Fruit fly (Drosophila melanogaster) whole organism, embryonic: ENCODE results near the gene Irc.
A peak's percentile ranks its signal among the peaks of the same experiment; 100 is the strongest.

ENCODE experiments used
- Abd-B ChIP-seq: fragments of 200-800 bp; sonication (Bioruptor generic); optimal IDR thresholded peaks from 2 replicates; lab custom pipeline; 2018; ENCODE audit warnings: missing biosample characterization, mild to moderate bottlenecking, missing genetic modification characterization, moderate library complexity
- Ada2b ChIP-seq: fragments of 200-800 bp; sonication (Bioruptor generic); IDR thresholded peaks from 2 replicates; pipeline ENCODE4 v1.3.6; 2022; ENCODE audit warnings: missing biosample characterization, missing genetic modification characterization
- Aef1 ChIP-seq: fragments of 200-800 bp; sonication (Bioruptor generic); IDR thresholded peaks from 3 replicates; pipeline ENCODE4 v1.3.6; 2022; ENCODE audit warnings: missing biosample characterization, missing genetic modification characterization
- Bgb ChIP-seq: fragments of 200-800 bp; sonication (Bioruptor generic); IDR thresholded peaks from 2 replicates; pipeline ENCODE4 v1.3.6; 2022; ENCODE audit warnings: missing biosample characterization, missing genetic modification characterization; ENCODE audit not compliant: partially characterized antibody
- CG11247 ChIP-seq: fragments of 200-800 bp; sonication (Bioruptor generic); IDR thresholded peaks from 2 replicates; pipeline ENCODE4 v1.3.6; 2022; ENCODE audit warnings: missing biosample characterization, missing genetic modification characterization
- CG12769 ChIP-seq: fragments of 200-800 bp; sonication (Bioruptor generic); optimal IDR thresholded peaks from 2 replicates; lab custom pipeline; 2019; ENCODE audit warnings: missing biosample characterization, mild to moderate bottlenecking, missing genetic modification characterization, moderate library complexity
- CG13624 ChIP-seq: fragments of 200-800 bp; sonication (Bioruptor generic); optimal IDR thresholded peaks from 2 replicates; lab custom pipeline; 2016; ENCODE audit warnings: missing biosample characterization, missing genetic modification characterization
- CG14860 ChIP-seq: fragments of 200-800 bp; sonication (Bioruptor generic); IDR thresholded peaks from 3 replicates; pipeline ENCODE4 v1.3.6; 2022; ENCODE audit warnings: missing biosample characterization, missing genetic modification characterization; ENCODE audit not compliant: partially characterized antibody
- CG14965 ChIP-seq: fragments of 200-800 bp; sonication (Bioruptor generic); optimal IDR thresholded peaks from 2 replicates; lab custom pipeline; 2016; ENCODE audit warnings: missing biosample characterization, missing genetic modification characterization, borderline replicate concordance
- CG16813 ChIP-seq: fragments of 200-800 bp; sonication (Bioruptor generic); IDR thresholded peaks from 3 replicates; pipeline ENCODE4 v1.3.6; 2022; ENCODE audit warnings: missing biosample characterization, missing genetic modification characterization; ENCODE audit not compliant: partially characterized antibody
- CG17829 ChIP-seq: fragments of 200-800 bp; optimal IDR thresholded peaks from 2 replicates; lab custom pipeline; 2019; ENCODE audit warnings: missing biosample characterization, mild to moderate bottlenecking, missing genetic modification characterization, moderate library complexity
- CG18011 ChIP-seq: fragments of 200-800 bp; sonication (Bioruptor generic); optimal IDR thresholded peaks from 2 replicates; lab custom pipeline; 2017; ENCODE audit warnings: missing biosample characterization, missing genetic modification characterization, mild to moderate bottlenecking, moderate library complexity, missing genotype
- CG18764 ChIP-seq: fragments of 200-800 bp; sonication (Bioruptor generic); optimal IDR thresholded peaks from 3 replicates; lab custom pipeline; 2016; ENCODE audit warnings: missing biosample characterization, missing genetic modification characterization
- CG2116 ChIP-seq: fragments of 200-800 bp; sonication (Bioruptor generic); optimal IDR thresholded peaks from 3 replicates; lab custom pipeline; 2018; ENCODE audit warnings: missing biosample characterization, mild to moderate bottlenecking, missing genetic modification characterization
- CG2199 ChIP-seq: fragments of 200-800 bp; sonication (Bioruptor generic); IDR thresholded peaks from 3 replicates; pipeline ENCODE4 v1.3.6; 2022; ENCODE audit warnings: missing biosample characterization, missing genetic modification characterization
- CG3065 ChIP-seq: fragments of 200-800 bp; sonication (Bioruptor generic); optimal IDR thresholded peaks from 2 replicates; lab custom pipeline; 2016; ENCODE audit warnings: missing biosample characterization, missing genetic modification characterization
- CG4617 ChIP-seq: fragments of 200-800 bp; sonication (Bioruptor generic); optimal IDR thresholded peaks from 3 replicates; lab custom pipeline; 2016; ENCODE audit warnings: missing biosample characterization, missing genetic modification characterization, borderline replicate concordance
- CG6791 ChIP-seq: fragments of 200-800 bp; sonication (Bioruptor generic); IDR thresholded peaks from 3 replicates; pipeline ENCODE4 v1.3.6; 2022; ENCODE audit warnings: missing biosample characterization, missing genetic modification characterization; ENCODE audit not compliant: partially characterized antibody
- CG7271 ChIP-seq: fragments of 200-800 bp; sonication (Bioruptor generic); optimal IDR thresholded peaks from 2 replicates; lab custom pipeline; 2018; ENCODE audit warnings: missing biosample characterization, mild to moderate bottlenecking, missing genetic modification characterization, moderate library complexity
- CG9609 ChIP-seq: fragments of 200-800 bp; sonication (Bioruptor generic); optimal IDR thresholded peaks from 3 replicates; lab custom pipeline; 2016; ENCODE audit warnings: missing biosample characterization, missing genetic modification characterization
- Drgx ChIP-seq: fragments of 200-800 bp; sonication (Bioruptor generic); IDR thresholded peaks from 2 replicates; pipeline ENCODE4 v1.3.6; 2022; ENCODE audit warnings: missing biosample characterization, missing genetic modification characterization
- E2f2 ChIP-seq: fragments of 200-800 bp; sonication (Bioruptor generic); IDR thresholded peaks from 2 replicates; pipeline ENCODE4 v1.3.6; 2022; ENCODE audit warnings: missing biosample characterization, missing genetic modification characterization
- Hr51 ChIP-seq, 2 experiments: fragments of 200-800 bp; sonication (Bioruptor generic); optimal IDR thresholded peaks; 2 replicates in 1 of 2; 3 replicates in 1 of 2; lab custom pipeline; 2016 to 2018; ENCODE audit warnings: missing biosample characterization in 2 of 2, missing genetic modification characterization in 2 of 2, mild to moderate bottlenecking in 1 of 2, moderate library complexity in 1 of 2
- MBD-R2 ChIP-seq: fragments of 200-800 bp; sonication (Bioruptor generic); IDR thresholded peaks from 2 replicates; pipeline ENCODE4 v1.3.6; 2022; ENCODE audit warnings: missing biosample characterization, missing genetic modification characterization
- Mad ChIP-seq: fragments of 200-800 bp; sonication (Bioruptor generic); optimal IDR thresholded peaks from 2 replicates; lab custom pipeline; 2016; ENCODE audit warnings: missing biosample characterization, missing genetic modification characterization
- Mes4 ChIP-seq: fragments of 200-800 bp; sonication (Bioruptor generic); optimal IDR thresholded peaks from 2 replicates; lab custom pipeline; 2016; ENCODE audit warnings: missing biosample characterization, missing genetic modification characterization
- NfI ChIP-seq: fragments of 200-800 bp; sonication (Bioruptor generic); optimal IDR thresholded peaks from 3 replicates; lab custom pipeline; 2018; ENCODE audit warnings: missing biosample characterization, mild to moderate bottlenecking, missing genetic modification characterization, moderate library complexity
- Oaz ChIP-seq: fragments of 200-800 bp; sonication (Bioruptor generic); IDR thresholded peaks from 2 replicates; pipeline ENCODE4 v1.3.6; 2022; ENCODE audit warnings: missing biosample characterization, missing genetic modification characterization
- Poxn ChIP-seq: fragments of 200-800 bp; sonication (Bioruptor generic); IDR thresholded peaks from 2 replicates; pipeline ENCODE4 v1.3.6; 2022; ENCODE audit warnings: missing biosample characterization, missing genetic modification characterization
- Sox100B ChIP-seq: fragments of 200-800 bp; sonication (Bioruptor generic); optimal IDR thresholded peaks from 3 replicates; lab custom pipeline; 2018; ENCODE audit warnings: missing biosample characterization, mild to moderate bottlenecking, missing genetic modification characterization
- Taf1 ChIP-seq: fragments of 200-800 bp; sonication (Bioruptor generic); IDR thresholded peaks from 2 replicates; pipeline ENCODE4 v1.3.6; 2022; ENCODE audit warnings: missing biosample characterization, missing genetic modification characterization
- bbx ChIP-seq: fragments of 200-800 bp; sonication (Bioruptor generic); IDR thresholded peaks from 2 replicates; pipeline ENCODE4 v1.3.6; 2022; ENCODE audit warnings: missing biosample characterization, missing genetic modification characterization; ENCODE audit not compliant: partially characterized antibody
- danr ChIP-seq: fragments of 200-800 bp; sonication (Bioruptor generic); IDR thresholded peaks from 2 replicates; pipeline ENCODE4 v1.3.6; 2022; ENCODE audit warnings: missing biosample characterization, missing genetic modification characterization
- dati ChIP-seq: fragments of 200-800 bp; sonication (Bioruptor generic); IDR thresholded peaks from 2 replicates; pipeline ENCODE4 v1.3.6; 2022; ENCODE audit warnings: missing biosample characterization, missing genetic modification characterization
- exex ChIP-seq: fragments of 200-800 bp; sonication (Bioruptor generic); optimal IDR thresholded peaks from 4 replicates; lab custom pipeline; 2018; ENCODE audit warnings: missing biosample characterization, mild to moderate bottlenecking, missing genetic modification characterization, moderate library complexity
- inv ChIP-seq: fragments of 200-800 bp; sonication (Bioruptor generic); IDR thresholded peaks from 2 replicates; pipeline ENCODE4 v1.3.6; 2022; ENCODE audit warnings: missing biosample characterization, missing genetic modification characterization; ENCODE audit not compliant: partially characterized antibody
- lmd ChIP-seq: fragments of 200-800 bp; sonication (Bioruptor generic); IDR thresholded peaks from 2 replicates; pipeline ENCODE4 v1.3.6; 2022; ENCODE audit warnings: missing biosample characterization, missing genetic modification characterization
- lola ChIP-seq, 3 experiments: fragments of >200 bp in 2 of 3; fragments of 200-800 bp in 1 of 3; sonication (Bioruptor generic) in 1 of 3; optimal IDR thresholded peaks; 2 replicates each; lab custom pipeline; 2017 to 2019; ENCODE audit warnings: missing biosample characterization in 3 of 3, missing genetic modification characterization in 3 of 3, mild to moderate bottlenecking in 1 of 3, moderate library complexity in 1 of 3
- lov ChIP-seq, 2 experiments: fragments of 200-800 bp in 1 of 2; fragments of >200 bp in 1 of 2; sonication (Bioruptor generic) in 1 of 2; IDR thresholded peaks in 1 of 2; optimal IDR thresholded peaks in 1 of 2; 2 replicates in 1 of 2; 3 replicates in 1 of 2; pipeline versions ENCODE4 v1.3.6 to Lab custom; 2017 to 2022; ENCODE audit warnings: missing biosample characterization in 1 of 2, missing genetic modification characterization in 1 of 2
- luna ChIP-seq: fragments of 200-800 bp; sonication (Bioruptor generic); optimal IDR thresholded peaks from 2 replicates; lab custom pipeline; 2016; ENCODE audit warnings: missing biosample characterization, missing genetic modification characterization
- mld ChIP-seq: fragments of 200-800 bp; sonication (Bioruptor generic); IDR thresholded peaks from 3 replicates; pipeline ENCODE4 v1.3.6; 2022; ENCODE audit warnings: missing biosample characterization, missing genetic modification characterization; ENCODE audit not compliant: partially characterized antibody
- pan ChIP-seq, 4 experiments: fragments of >200 bp in 3 of 4; fragments of 200-800 bp in 1 of 4; sonication (Bioruptor generic) in 1 of 4; optimal IDR thresholded peaks in 3 of 4; IDR thresholded peaks in 1 of 4; 2 replicates each; pipeline versions ENCODE4 v1.3.6 to Lab custom; 2017 to 2022; ENCODE audit warnings: missing biosample characterization in 2 of 4, missing genetic modification characterization in 2 of 4, mixed read lengths in 1 of 4
- shn ChIP-seq: fragments of 200-800 bp; sonication (Bioruptor generic); optimal IDR thresholded peaks from 3 replicates; lab custom pipeline; 2016; ENCODE audit warnings: missing biosample characterization, missing genetic modification characterization
- sim ChIP-seq: fragments of 200-800 bp; sonication (Bioruptor generic); IDR thresholded peaks from 2 replicates; pipeline ENCODE4 v1.3.6; 2022; ENCODE audit warnings: missing biosample characterization, missing genetic modification characterization
- sqz ChIP-seq: fragments of 200-800 bp; sonication (Bioruptor generic); optimal IDR thresholded peaks from 3 replicates; lab custom pipeline; 2018; ENCODE audit warnings: missing biosample characterization, mild to moderate bottlenecking, missing genetic modification characterization
- ssp ChIP-seq: fragments of 200-800 bp; sonication (Bioruptor generic); IDR thresholded peaks from 2 replicates; pipeline ENCODE4 v1.3.6; 2022; ENCODE audit warnings: missing biosample characterization, missing genetic modification characterization

The Irc gene

DNA sequence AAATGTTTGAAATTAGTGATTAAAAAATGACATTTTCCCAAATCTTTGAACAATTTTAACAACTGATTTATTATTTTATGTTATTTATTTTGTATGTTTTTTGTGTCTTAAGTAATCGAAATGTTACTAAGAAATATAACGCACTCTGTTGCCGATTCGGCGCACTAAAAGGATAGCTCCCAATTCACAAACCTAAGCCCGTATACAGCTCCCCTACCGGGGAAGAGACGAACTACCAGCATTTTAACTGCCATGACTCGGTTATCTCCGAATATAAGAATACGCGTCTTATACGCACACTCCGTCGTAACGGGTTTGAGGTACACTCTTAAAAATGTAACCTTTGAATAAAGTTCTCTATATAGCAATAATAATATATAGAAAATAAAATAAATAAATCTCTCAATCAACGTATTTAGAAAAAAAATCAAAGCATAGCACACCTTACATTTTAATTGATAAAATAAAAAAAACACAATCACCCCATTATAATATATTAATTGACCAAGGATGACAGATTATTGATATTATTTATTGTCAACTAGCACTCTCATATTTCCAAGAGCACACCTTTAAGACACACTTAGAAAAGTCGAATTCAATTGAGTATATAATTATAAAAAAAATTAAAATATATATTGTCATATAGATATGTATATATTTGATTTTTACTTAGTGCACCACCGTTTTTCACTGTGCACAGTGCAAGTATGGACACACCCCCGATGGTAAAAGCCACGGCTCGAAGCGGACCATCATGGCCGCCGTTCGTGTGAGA lies 44.7 kb upstream of the Irc start (continued):
- TF ChIP-seq CG16813 (GFP tag; lab: Robert Waterston, UW) (no peak), CG6791 (GFP tag; lab: Robert Waterston, UW) (no peak), CG3065 (GFP tag; lab: Kevin White, UChicago) (peak; percentile 42), Mad (GFP tag; lab: Kevin White, UChicago) (no peak), inv (no peak), Ada2b (GFP tag; lab: Robert Waterston, UW) (peak; percentile 51), Aef1 (GFP tag; lab: Robert Waterston, UW) (peak; percentile 26; the same call in 2 of the 3 replicates), Drgx (GFP tag; lab: Robert Waterston, UW) (0 out of 2 replicates have a peak, but pooled peaks have one; percentile 52), dati (GFP tag; lab: Robert Waterston, UW) (no peak), Oaz (GFP tag; lab: Robert Waterston, UW) (no peak), Hr51 (GFP tag; optimal IDR thresholded peaks at IDR 0.05; lab: Kevin White, UChicago) (peak in 1 of 2 experiments; percentile 89), exex (tag; lab: Kevin White, UChicago) (no peak), CG17829 (tag; lab: Kevin White, UChicago) (peak; percentile 91), CG11247 (0 out of 2 replicates have a peak, but pooled peaks have one; percentile 42), Bgb (GFP tag; lab: Robert Waterston, UW) (peak; percentile 47; the same call in 1 of the 2 replicates), mld (GFP tag; lab: Robert Waterston, UW) (no peak), MBD-R2 (GFP tag; lab: Robert Waterston, UW) (0 out of 2 replicates have a peak, but pooled peaks have one; percentile 13), CG2116 (peak; percentile 61), CG4617 (peak; percentile 2), Mes4 (GFP tag; lab: Kevin White, UChicago) (no peak), sqz (GFP tag; lab: Kevin White, UChicago) (peak; percentile 60), CG2199 (GFP tag; lab: Robert Waterston, UW) (no peak; the same call in 2 of the 3 replicates), CG18011 (no peak), ssp (GFP tag; lab: Robert Waterston, UW) (no peak), CG13624 (GFP tag; lab: Kevin White, UChicago) (no peak), Poxn (no peak), CG9609 (GFP tag; lab: Kevin White, UChicago) (no peak), sim (GFP tag; lab: Robert Waterston, UW) (no peak), danr (peak; percentile 52; the same call in 1 of the 2 replicates), lov (optimal IDR thresholded peaks at IDR 0.05; lab: Kevin White, UChicago) (no peak), lov (GFP tag; IDR thresholded peaks at IDR 0.05; lab: Robert Waterston, UW) (0 out of 3 replicates have a peak, but pooled peaks have one; percentile 8), CG18764 (peak; percentile 40), bbx (no peak), pan (optimal IDR thresholded peaks at IDR 0.05; lab: Kevin White, UChicago) (no peak), pan (GFP tag; optimal IDR thresholded peaks at IDR 0.05 in 1 of 2, IDR thresholded peaks at IDR 0.05 in 1 of 2) (peak in 1 of 2 experiments; percentile 70), E2f2 (GFP tag; lab: Robert Waterston, UW) (peak; percentile 45), lmd (GFP tag; lab: Robert Waterston, UW) (peak; percentile 72), CG7271 (tag; lab: Kevin White, UChicago) (peak; percentile 24), Abd-B (GFP tag; lab: Kevin White, UChicago) (peak; percentile 90), luna (GFP tag; lab: Kevin White, UChicago) (no peak), Taf1 (no peak), CG14860 (no peak), CG12769 (peak; percentile 24), CG14965 (GFP tag; lab: Kevin White, UChicago) (no peak), Sox100B (GFP tag; lab: Kevin White, UChicago) (peak; percentile 93), shn (GFP tag; lab: Kevin White, UChicago) (peak; percentile 7), lola (GFP tag; optimal IDR thresholded peaks at IDR 0.05; lab: Kevin White, UChicago) (peak in 1 of 3 experiments; percentile 95), NfI (GFP tag; lab: Kevin White, UChicago) (peak; percentile 71)
